Fruit fly (Drosophila melanogaster) whole organism, embryonic: ENCODE measurements around the gene Phyhd1.

Source experiments
- Adf1 ChIP-seq: fragments of 200-800 bp; sonication (Bioruptor generic); IDR thresholded peaks from 2 replicates; pipeline ENCODE4 v1.3.6; 2022; ENCODE audit warnings: missing biosample characterization, missing genetic modification characterization
- Atf6 ChIP-seq: fragments of 200-800 bp; sonication (Bioruptor generic); IDR thresholded peaks from 2 replicates; pipeline ENCODE4 v1.3.6; 2022; ENCODE audit warnings: missing biosample characterization, missing genetic modification characterization
- CG1024 ChIP-seq: fragments of 200-800 bp; sonication (Bioruptor generic); IDR thresholded peaks from 2 replicates; pipeline ENCODE4 v1.3.6; 2022; ENCODE audit warnings: missing biosample characterization, missing genetic modification characterization
- CG10565 ChIP-seq: fragments of 200-800 bp; sonication (Bioruptor generic); optimal IDR thresholded peaks from 3 replicates; lab custom pipeline; 2016; ENCODE audit warnings: missing biosample characterization, mild to moderate bottlenecking, missing genetic modification characterization
- CG14050 ChIP-seq: fragments of 200-800 bp; sonication (Bioruptor generic); IDR thresholded peaks from 3 replicates; pipeline ENCODE4 v1.3.6; 2022; ENCODE audit warnings: missing biosample characterization, missing genetic modification characterization
- CG14441 ChIP-seq: fragments of 200-800 bp; sonication (Bioruptor generic); IDR thresholded peaks from 2 replicates; pipeline ENCODE4 v1.3.6; 2022; ENCODE audit warnings: missing biosample characterization, missing genetic modification characterization
- CG14965 ChIP-seq: fragments of 200-800 bp; sonication (Bioruptor generic); optimal IDR thresholded peaks from 2 replicates; lab custom pipeline; 2016; ENCODE audit warnings: missing biosample characterization, missing genetic modification characterization, borderline replicate concordance
- CG18262 ChIP-seq: fragments of 200-800 bp; optimal IDR thresholded peaks from 3 replicates; lab custom pipeline; 2019; ENCODE audit warnings: missing biosample characterization, mild to moderate bottlenecking, missing genetic modification characterization, moderate library complexity
- CG2129 ChIP-seq: fragments of 200-800 bp; sonication (Bioruptor generic); IDR thresholded peaks from 2 replicates; pipeline ENCODE4 v1.3.6; 2022; ENCODE audit warnings: missing biosample characterization, missing genetic modification characterization; ENCODE audit not compliant: partially characterized antibody
- CG2712 ChIP-seq: fragments of 200-800 bp; optimal IDR thresholded peaks from 3 replicates; lab custom pipeline; 2019; ENCODE audit warnings: missing biosample characterization, mild to moderate bottlenecking, missing genetic modification characterization, moderate library complexity
- CG31365 ChIP-seq: fragments of 200-800 bp; sonication (Bioruptor generic); optimal IDR thresholded peaks from 2 replicates; lab custom pipeline; 2018; ENCODE audit warnings: missing biosample characterization, mild to moderate bottlenecking, missing genetic modification characterization
- CG3163 ChIP-seq: fragments of 200-800 bp; sonication (Bioruptor generic); optimal IDR thresholded peaks from 3 replicates; lab custom pipeline; 2016; ENCODE audit warnings: missing biosample characterization, missing genetic modification characterization
- CG33557 ChIP-seq: fragments of 200-800 bp; sonication (Bioruptor generic); optimal IDR thresholded peaks from 2 replicates; lab custom pipeline; 2019; ENCODE audit warnings: missing biosample characterization, mild to moderate bottlenecking, missing genetic modification characterization, moderate library complexity
- CG4820 ChIP-seq: fragments of 200-800 bp; sonication (Bioruptor generic); optimal IDR thresholded peaks from 3 replicates; lab custom pipeline; 2016; ENCODE audit warnings: missing biosample characterization, missing genetic modification characterization
- CG6254 ChIP-seq: fragments of 200-800 bp; sonication (Bioruptor generic); optimal IDR thresholded peaks from 3 replicates; lab custom pipeline; 2017; ENCODE audit warnings: mild to moderate bottlenecking, missing biosample characterization, missing genetic modification reagents, missing genetic modification characterization
- CG6654 ChIP-seq: fragments of 200-800 bp; sonication (Bioruptor generic); optimal IDR thresholded peaks from 2 replicates; lab custom pipeline; 2017; ENCODE audit warnings: missing biosample characterization, mild to moderate bottlenecking, missing genetic modification characterization
- CG6689 ChIP-seq: fragments of 200-800 bp; sonication (Bioruptor generic); IDR thresholded peaks from 2 replicates; pipeline ENCODE4 v1.3.6; 2022; ENCODE audit warnings: missing biosample characterization, missing genetic modification characterization
- CG7928 ChIP-seq: fragments of 200-800 bp; sonication (Bioruptor generic); optimal IDR thresholded peaks from 2 replicates; lab custom pipeline; 2017; ENCODE audit warnings: missing biosample characterization, mild to moderate bottlenecking, missing genetic modification characterization
- CG8478 ChIP-seq: fragments of >200 bp; optimal IDR thresholded peaks from 2 replicates; lab custom pipeline; 2018
- CHES-1-like ChIP-seq: fragments of 200-800 bp; sonication (Bioruptor generic); optimal IDR thresholded peaks from 2 replicates; lab custom pipeline; 2016; ENCODE audit warnings: missing biosample characterization, missing genetic modification characterization
- Dfd ChIP-seq, 2 experiments: fragments of >200 bp; optimal IDR thresholded peaks; 2 replicates each; lab custom pipeline; 2017; ENCODE audit warnings: missing biosample characterization in 2 of 2, missing genetic modification characterization in 2 of 2
- Dip3 ChIP-seq: fragments of 200-800 bp; sonication (Bioruptor generic); optimal IDR thresholded peaks from 3 replicates; lab custom pipeline; 2016; ENCODE audit warnings: missing biosample characterization, missing genetic modification characterization
- Dll ChIP-seq: fragments of 200-800 bp; sonication (Bioruptor generic); IDR thresholded peaks from 4 replicates; pipeline ENCODE4 v1.3.6; 2022; ENCODE audit warnings: missing biosample characterization, missing genetic modification characterization; ENCODE audit not compliant: partially characterized antibody
- Gsc ChIP-seq: fragments of 200-800 bp; sonication (Bioruptor generic); IDR thresholded peaks from 2 replicates; pipeline ENCODE4 v1.3.6; 2022; ENCODE audit warnings: missing biosample characterization, missing genetic modification characterization
- Hsf ChIP-seq: fragments of 200-800 bp; sonication (Bioruptor generic); optimal IDR thresholded peaks from 3 replicates; lab custom pipeline; 2016; ENCODE audit warnings: missing biosample characterization, missing genetic modification characterization
- Nf-YA ChIP-seq: fragments of 200-800 bp; sonication (Bioruptor generic); IDR thresholded peaks from 2 replicates; pipeline ENCODE4 v1.3.6; 2022; ENCODE audit warnings: missing biosample characterization, missing genetic modification characterization
- Xbp1 ChIP-seq: fragments of 200-800 bp; sonication (Bioruptor generic); optimal IDR thresholded peaks from 3 replicates; lab custom pipeline; 2016; ENCODE audit warnings: missing biosample characterization, mild to moderate bottlenecking, missing genetic modification characterization
- ac ChIP-seq: fragments of 200-800 bp; sonication (Bioruptor generic); optimal IDR thresholded peaks from 3 replicates; lab custom pipeline; 2017; ENCODE audit warnings: missing biosample characterization, mild to moderate bottlenecking, missing genetic modification characterization
- al ChIP-seq: fragments of 200-800 bp; sonication (Bioruptor generic); IDR thresholded peaks from 2 replicates; pipeline ENCODE4 v1.3.6; 2022; ENCODE audit warnings: missing biosample characterization, missing genetic modification characterization
- aop ChIP-seq: fragments of 200-800 bp; sonication (Bioruptor generic); IDR thresholded peaks from 2 replicates; pipeline ENCODE4 v1.3.6; 2022; ENCODE audit warnings: missing biosample characterization, missing genetic modification characterization
- bigmax ChIP-seq: fragments of 200-800 bp; sonication (Bioruptor generic); optimal IDR thresholded peaks from 2 replicates; lab custom pipeline; 2018; ENCODE audit warnings: missing biosample characterization, mild to moderate bottlenecking, missing genetic modification characterization
- btn ChIP-seq: fragments of 200-800 bp; sonication (Bioruptor generic); optimal IDR thresholded peaks from 2 replicates; lab custom pipeline; 2016; ENCODE audit warnings: missing biosample characterization, missing genetic modification characterization
- cato ChIP-seq: fragments of 200-800 bp; sonication (Bioruptor generic); optimal IDR thresholded peaks from 2 replicates; lab custom pipeline; 2016; ENCODE audit warnings: missing biosample characterization, missing genetic modification characterization, borderline replicate concordance
- chn ChIP-seq: fragments of 200-800 bp; sonication (Bioruptor generic); optimal IDR thresholded peaks from 2 replicates; lab custom pipeline; 2016; ENCODE audit warnings: missing biosample characterization, missing genetic modification characterization
- danr ChIP-seq: fragments of 200-800 bp; sonication (Bioruptor generic); IDR thresholded peaks from 2 replicates; pipeline ENCODE4 v1.3.6; 2022; ENCODE audit warnings: missing biosample characterization, missing genetic modification characterization
- dimm ChIP-seq: fragments of 200-800 bp; sonication (Bioruptor generic); IDR thresholded peaks from 2 replicates; pipeline ENCODE4 v1.3.6; 2022; ENCODE audit warnings: missing biosample characterization, missing genetic modification characterization
- dmrt11E ChIP-seq: fragments of 200-800 bp; sonication (Bioruptor generic); optimal IDR thresholded peaks from 3 replicates; lab custom pipeline; 2018; ENCODE audit warnings: missing biosample characterization, mild to moderate bottlenecking, missing genetic modification characterization, moderate library complexity
- fd102C ChIP-seq: fragments of 200-800 bp; sonication (Bioruptor generic); optimal IDR thresholded peaks from 2 replicates; lab custom pipeline; 2018; ENCODE audit warnings: missing biosample characterization, mild to moderate bottlenecking, missing genetic modification characterization, moderate library complexity
- gcm2 ChIP-seq: fragments of 200-800 bp; sonication (Bioruptor generic); optimal IDR thresholded peaks from 2 replicates; lab custom pipeline; 2016; ENCODE audit warnings: missing biosample characterization, missing genetic modification characterization
- her ChIP-seq: fragments of 200-800 bp; sonication (Bioruptor generic); optimal IDR thresholded peaks from 2 replicates; lab custom pipeline; 2016; ENCODE audit warnings: missing biosample characterization, missing genetic modification characterization
- lab ChIP-seq: fragments of 200-800 bp; sonication (Bioruptor generic); optimal IDR thresholded peaks from 3 replicates; lab custom pipeline; 2017; ENCODE audit warnings: missing biosample characterization, missing genetic modification characterization, mild to moderate bottlenecking, moderate library complexity, missing genetic modification reagents
- maf-S ChIP-seq: fragments of 200-800 bp; sonication (Bioruptor generic); optimal IDR thresholded peaks from 2 replicates; lab custom pipeline; 2016; ENCODE audit warnings: missing biosample characterization, missing genetic modification characterization
- oc ChIP-seq: fragments of 200-800 bp; sonication (Bioruptor generic); optimal IDR thresholded peaks from 2 replicates; lab custom pipeline; 2018; ENCODE audit warnings: missing biosample characterization, mild to moderate bottlenecking, missing genetic modification characterization, moderate library complexity
- p53 ChIP-seq: fragments of 200-800 bp; sonication (Bioruptor generic); optimal IDR thresholded peaks from 2 replicates; lab custom pipeline; 2016; ENCODE audit warnings: missing biosample characterization, missing genetic modification characterization
- pb ChIP-seq: fragments of 200-800 bp; sonication (Bioruptor generic); optimal IDR thresholded peaks from 3 replicates; lab custom pipeline; 2016; ENCODE audit warnings: missing biosample characterization, missing genetic modification characterization
- pros ChIP-seq: fragments of 200-800 bp; sonication (Bioruptor generic); optimal IDR thresholded peaks from 3 replicates; lab custom pipeline; 2019; ENCODE audit warnings: missing biosample characterization, mild to moderate bottlenecking, missing genetic modification characterization, moderate library complexity
- sna ChIP-seq: fragments of 200-800 bp; sonication (Bioruptor generic); IDR thresholded peaks from 2 replicates; pipeline ENCODE4 v1.3.6; 2022; ENCODE audit warnings: missing biosample characterization, missing genetic modification characterization; ENCODE audit not compliant: partially characterized antibody
- sug ChIP-seq: fragments of 200-800 bp; optimal IDR thresholded peaks from 2 replicates; lab custom pipeline; 2019; ENCODE audit warnings: missing biosample characterization, mild to moderate bottlenecking, missing genetic modification characterization, moderate library complexity
- tap ChIP-seq: fragments of 200-800 bp; optimal IDR thresholded peaks from 3 replicates; lab custom pipeline; 2019; ENCODE audit warnings: missing biosample characterization, mild to moderate bottlenecking, missing genetic modification characterization, moderate library complexity
- tx ChIP-seq: fragments of 200-800 bp; sonication (Bioruptor generic); optimal IDR thresholded peaks from 2 replicates; lab custom pipeline; 2016; ENCODE audit warnings: missing biosample characterization, missing genetic modification characterization
- unpg ChIP-seq: fragments of 200-800 bp; sonication (Bioruptor generic); optimal IDR thresholded peaks from 3 replicates; lab custom pipeline; 2018; ENCODE audit warnings: missing biosample characterization, mild to moderate bottlenecking, missing genetic modification characterization, moderate library complexity
- zfh1 ChIP-seq: fragments of 200-800 bp; sonication (Bioruptor generic); IDR thresholded peaks from 3 replicates; pipeline ENCODE4 v1.3.6; 2022; ENCODE audit warnings: missing biosample characterization, missing genetic modification characterization

The Phyhd1 gene

dm6 chr3R:10641284-10641683 lies 39.4 kb downstream of the Phyhd1 start (continued):
- peak; percentile 52 for TF ChIP-seq CG4820 (GFP tag; lab: Kevin White, UChicago)
- TF ChIP-seq CG3163 (GFP tag; lab: Kevin White, UChicago): no peak
- TF ChIP-seq Xbp1 (GFP tag; lab: Kevin White, UChicago): peak; percentile 44
- TF ChIP-seq CG6254 (GFP tag; lab: Kevin White, UChicago): peak; percentile 40
- TF ChIP-seq CG8478: no peak
- TF ChIP-seq p53: no peak
- no peak for TF ChIP-seq CG31365
- peak; percentile 81 for TF ChIP-seq dmrt11E (tag; lab: Kevin White, UChicago)
- no peak for TF ChIP-seq CG1024 (GFP tag; lab: Robert Waterston, UW)
- no peak for TF ChIP-seq danr (GFP tag; lab: Robert Waterston, UW)
- no peak for TF ChIP-seq sug (tag; lab: Kevin White, UChicago)
- TF ChIP-seq zfh1 (GFP tag; lab: Robert Waterston, UW): peak; percentile 68; the same call in 2 of the 3 replicates
- TF ChIP-seq CG14441 (GFP tag; lab: Robert Waterston, UW): no peak
- TF ChIP-seq CHES-1-like: peak; percentile 3
- TF ChIP-seq lab (GFP tag; lab: Kevin White, UChicago): peak; percentile 40
- TF ChIP-seq Nf-YA (GFP tag; lab: Robert Waterston, UW): no peak
- TF ChIP-seq CG7928: no peak
- TF ChIP-seq Hsf (GFP tag; lab: Kevin White, UChicago): peak; percentile 30
- no peak for TF ChIP-seq her (GFP tag; lab: Kevin White, UChicago)
- peak; percentile 65 for TF ChIP-seq CG2712 (tag; lab: Kevin White, UChicago)
- no peak for TF ChIP-seq CG6654 (GFP tag; lab: Kevin White, UChicago)
- no peak for TF ChIP-seq pros
- no peak for TF ChIP-seq CG10565 (GFP tag; lab: Kevin White, UChicago)
- peak; percentile 47 for TF ChIP-seq CG6689 (GFP tag; lab: Robert Waterston, UW)
- TF ChIP-seq Adf1 (GFP tag; lab: Robert Waterston, UW): no peak
- TF ChIP-seq unpg (GFP tag; lab: Kevin White, UChicago): peak; percentile 52
- no peak for TF ChIP-seq tx
- peak; percentile 72 for TF ChIP-seq CG18262 (tag; lab: Kevin White, UChicago)
- TF ChIP-seq CG14965 (GFP tag; lab: Kevin White, UChicago): no peak
- TF ChIP-seq bigmax (GFP tag; lab: Kevin White, UChicago): no peak
- TF ChIP-seq ac (GFP tag; lab: Kevin White, UChicago): no peak
- no peak for TF ChIP-seq Atf6
- no peak for TF ChIP-seq CG2129
- TF ChIP-seq cato (GFP tag; lab: Kevin White, UChicago): no peak
- TF ChIP-seq chn (GFP tag; lab: Kevin White, UChicago): peak; percentile 17
- no peak for TF ChIP-seq btn (GFP tag; lab: Kevin White, UChicago)
- TF ChIP-seq aop (GFP tag; lab: Robert Waterston, UW): no peak
- no peak for TF ChIP-seq dimm (GFP tag; lab: Robert Waterston, UW)
- TF ChIP-seq maf-S (GFP tag; lab: Kevin White, UChicago): no peak
- no peak for TF ChIP-seq Dip3 (GFP tag; lab: Kevin White, UChicago)
- TF ChIP-seq tap (tag; lab: Kevin White, UChicago): peak; percentile 5
- TF ChIP-seq pb (GFP tag; lab: Kevin White, UChicago): no peak
- TF ChIP-seq fd102C (GFP tag; lab: Kevin White, UChicago): peak; percentile 35
- no peak for TF ChIP-seq CG14050
- no peak for TF ChIP-seq oc (tag; lab: Kevin White, UChicago)
- no peak for TF ChIP-seq gcm2
- no peak for TF ChIP-seq CG33557
- no peak for TF ChIP-seq Dfd (GFP tag; optimal IDR thresholded peaks at IDR 0.05; lab: Kevin White, UChicago)
- TF ChIP-seq Dll (GFP tag; lab: Robert Waterston, UW): no peak
- TF ChIP-seq sna (GFP tag; lab: Robert Waterston, UW): no peak
- no peak for TF ChIP-seq Gsc (GFP tag; lab: Robert Waterston, UW)
- TF ChIP-seq al: no peak
